Worm (Caenorhabditis elegans): ENCODE data around the gene paqr-1.

DNA sequence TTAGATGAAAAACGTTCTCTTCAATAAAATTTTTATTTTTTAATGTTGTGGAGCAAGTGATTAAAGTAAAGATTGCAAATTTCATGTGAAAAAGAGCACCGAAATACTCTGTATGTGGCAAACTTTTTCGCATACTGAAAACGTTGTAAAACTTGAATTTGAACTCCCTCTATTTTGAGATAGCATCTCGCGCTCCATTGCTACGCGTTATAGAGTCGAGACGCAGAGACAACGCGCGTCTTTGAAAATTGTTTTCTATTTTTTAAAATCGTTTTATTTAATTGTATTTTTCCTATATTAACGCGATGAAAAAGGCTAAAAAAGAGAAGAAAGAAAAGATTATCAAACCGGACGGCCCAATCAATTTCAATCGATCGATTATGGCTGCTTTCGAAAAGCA is 6.6 kb downstream of the paqr-1 start, which contains the start of gene fan-1:
- TF ChIP-seq ceh-36 (tag; optimal IDR thresholded peaks at IDR 0.05) (no peak), flt-1 (GFP tag; IDR thresholded peaks at IDR 0.05) (no peak), sea-1 (GFP tag; conservative IDR thresholded peaks at IDR 0.05) (no peak), tbx-37 (GFP tag; conservative IDR thresholded peaks at IDR 0.05) (no peak), pes-1 (GFP tag; IDR thresholded peaks at IDR 0.05) (no peak), ama-1 (optimal IDR thresholded peaks at IDR 0.05) (no peak), aly-1 (tag; optimal IDR thresholded peaks at IDR 0.05) (no peak)
